In genomic region chrIII:2432925-2433324, ce11 we compare ENCODE assay signal across 5 worm cellular contexts.
TF ChIP-seq lines count a peak whose summit lies in the region.

No protein-coding gene starts in this region.

TF ChIP-seq in whole organism, L1 larva, 84 proteins besides CTCF, POLR2A, EP300 and RAD21:
- TF ChIP-seq xbp-1 (tag; optimal IDR thresholded peaks at IDR 0.05; lab: Kevin White, UChicago) (no peak), pag-3 (tag; optimal IDR thresholded peaks at IDR 0.05; lab: Kevin White, UChicago; ENCODE audit: borderline replicate concordance, insufficient read depth) (no peak), C34B4.2 (tag; optimal IDR thresholded peaks at IDR 0.05; lab: Kevin White, UChicago) (no peak), nhr-47 (tag; optimal IDR thresholded peaks at IDR 0.05; lab: Kevin White, UChicago) (no peak), tbx-2 (tag; optimal IDR thresholded peaks at IDR 0.05; lab: Kevin White, UChicago) (no peak), unc-130 (tag; optimal IDR thresholded peaks at IDR 0.05; lab: Kevin White, UChicago) (no peak), ama-1 (optimal IDR thresholded peaks at IDR 0.05; lab: Kevin White, UChicago) (no peak), ceh-82 (tag; optimal IDR thresholded peaks at IDR 0.05; lab: Kevin White, UChicago) (no peak), efl-1 (optimal IDR thresholded peaks at IDR 0.05; lab: Kevin White, UChicago) (peak; percentile 36 to 42), efl-1 (GFP tag; optimal IDR thresholded peaks at IDR 0.05 in 1 of 2; lab: Kevin White, UChicago) (peak in 1 of 2 experiments; percentile 88), fkh-8 (tag; optimal IDR thresholded peaks at IDR 0.05; lab: Kevin White, UChicago) (no peak), hlh-17 (GFP tag; optimal IDR thresholded peaks at IDR 0.05; lab: Kevin White, UChicago; ENCODE audit: borderline replicate concordance) (no peak), dsc-1 (tag; optimal IDR thresholded peaks at IDR 0.05; lab: Kevin White, UChicago) (peak; percentile 32), ces-1 (GFP tag; optimal IDR thresholded peaks at IDR 0.05; lab: Kevin White, UChicago) (no peak), snu-23 (GFP tag; optimal IDR thresholded peaks at IDR 0.05; lab: Kevin White, UChicago) (no peak)
TF ChIP-seq in whole organism, L1 larva: peak in this region for 2.

TF ChIP-seq in whole organism, L2 larva, 48 proteins besides CTCF, POLR2A, EP300 and RAD21:
- no peak for TF ChIP-seq nhr-21 (tag; optimal IDR thresholded peaks at IDR 0.05; lab: Kevin White, UChicago)
- peak; percentile 18 for TF ChIP-seq unc-55 (GFP tag; optimal IDR thresholded peaks at IDR 0.05; lab: Kevin White, UChicago)
- peak in 1 of 2 experiments; percentile 6 for TF ChIP-seq lsy-2 (tag; optimal IDR thresholded peaks at IDR 0.05; lab: Kevin White, UChicago)

TF ChIP-seq in whole organism, L4 larva, 104 proteins besides CTCF, POLR2A, EP300 and RAD21:
- TF ChIP-seq hmg-1.1 (GFP tag; IDR thresholded peaks at IDR 0.05; lab: Robert Waterston, UW) (no peak), ceh-82 (tag; optimal IDR thresholded peaks at IDR 0.05; lab: Kevin White, UChicago) (no peak), nhr-28 (tag; optimal IDR thresholded peaks at IDR 0.05; lab: Kevin White, UChicago) (peak; percentile 9), duxl-1 (tag; optimal IDR thresholded peaks at IDR 0.05; lab: Kevin White, UChicago; ENCODE audit: poor library complexity) (peak; percentile 14)

TF ChIP-seq in whole organism, mixed stage, embryonic, 35 proteins besides CTCF, POLR2A, EP300 and RAD21:
- TF ChIP-seq bed-3 (GFP tag; optimal IDR thresholded peaks at IDR 0.05; lab: Kevin White, UChicago), result no peak
- peak; percentile 21 for TF ChIP-seq ces-1 (GFP tag; optimal IDR thresholded peaks at IDR 0.05; lab: Kevin White, UChicago)
- no peak for TF ChIP-seq mab-5 (tag; optimal IDR thresholded peaks at IDR 0.05; lab: Kevin White, UChicago)

TF ChIP-seq in whole organism, young adult, 124 proteins besides CTCF, POLR2A, EP300 and RAD21:
- peak; percentile 56 for TF ChIP-seq hmg-1.2 (GFP tag; IDR thresholded peaks at IDR 0.05; lab: Robert Waterston, UW)
- TF ChIP-seq K12H6.12 (tag; optimal IDR thresholded peaks at IDR 0.05; lab: Kevin White, UChicago), result no peak
